Worm (Caenorhabditis elegans) whole organism, late embryonic: ENCODE data around the gene repo-1.

Experiments used
- C38D4.7 ChIP-seq: fragments of 200-800 bp; sonication (Bioruptor generic); optimal IDR thresholded peaks from 2 replicates; lab custom pipeline; 2018; ENCODE audit warnings: mild to moderate bottlenecking, missing genetic modification characterization, moderate library complexity, missing compliant biosample characterization
- F13H6.1 ChIP-seq: sonication (generic microtip); optimal IDR thresholded peaks from 2 replicates; lab custom pipeline; 2016; ENCODE audit warnings: missing genetic modification characterization, missing compliant biosample characterization
- K02D7.2 ChIP-seq: sonication (generic microtip); optimal IDR thresholded peaks from 2 replicates; lab custom pipeline; 2017; ENCODE audit warnings: mild to moderate bottlenecking, missing genetic modification characterization, missing compliant biosample characterization
- Y22D7AL.16 ChIP-seq: sonication (generic microtip); optimal IDR thresholded peaks from 2 replicates; lab custom pipeline; 2016; ENCODE audit warnings: missing genetic modification characterization, missing compliant biosample characterization
- ahr-1 ChIP-seq: sonication (generic microtip); optimal IDR thresholded peaks from 2 replicates; lab custom pipeline; 2016; ENCODE audit warnings: missing genetic modification characterization, missing compliant biosample characterization
- ama-1 ChIP-seq: fragments of 150-350 bp; optimal IDR thresholded peaks from 2 replicates; lab custom pipeline; 2014
- ceh-14 ChIP-seq: sonication (generic microtip); optimal IDR thresholded peaks from 2 replicates; lab custom pipeline; 2016; ENCODE audit warnings: missing genotype, missing genetic modification characterization, missing compliant biosample characterization
- ceh-19 ChIP-seq: fragments of 200-800 bp; sonication (Bioruptor generic); optimal IDR thresholded peaks from 2 replicates; lab custom pipeline; 2018; ENCODE audit warnings: mild to moderate bottlenecking, missing genetic modification characterization, missing compliant biosample characterization
- ceh-30 ChIP-seq: fragments of 150-350 bp; optimal IDR thresholded peaks from 2 replicates; lab custom pipeline; 2014; ENCODE audit warnings: missing biosample characterization, missing genetic modification characterization
- ceh-31 ChIP-seq: sonication (generic microtip); optimal IDR thresholded peaks from 2 replicates; lab custom pipeline; 2016; ENCODE audit warnings: missing genetic modification characterization, missing compliant biosample characterization
- ceh-34 ChIP-seq: sonication (generic microtip); optimal IDR thresholded peaks from 2 replicates; lab custom pipeline; 2016; ENCODE audit warnings: mild to moderate bottlenecking, missing genetic modification characterization, missing compliant biosample characterization
- ceh-45 ChIP-seq: fragments of 200-800 bp; sonication (Bioruptor generic); IDR thresholded peaks from 2 replicates; pipeline ENCODE4 v1.3.6; 2022; ENCODE audit warnings: missing genetic modification reagents, missing genetic modification characterization, missing compliant biosample characterization
- ceh-6 ChIP-seq: fragments of 200-800 bp; sonication (Bioruptor generic); optimal IDR thresholded peaks from 2 replicates; lab custom pipeline; 2018; ENCODE audit warnings: mild to moderate bottlenecking, missing genetic modification characterization, missing compliant biosample characterization
- che-1 ChIP-seq: sonication (generic microtip); optimal IDR thresholded peaks from 2 replicates; lab custom pipeline; 2016; ENCODE audit warnings: mild to moderate bottlenecking, missing genetic modification characterization, missing compliant biosample characterization
- dmd-4 ChIP-seq: sonication (generic microtip); optimal IDR thresholded peaks from 2 replicates; lab custom pipeline; 2016; ENCODE audit warnings: borderline replicate concordance, missing genetic modification characterization, missing compliant biosample characterization
- elt-4 ChIP-seq: sonication (generic microtip); optimal IDR thresholded peaks from 2 replicates; lab custom pipeline; 2016; ENCODE audit warnings: missing genetic modification characterization, missing compliant biosample characterization
- eyg-1 ChIP-seq: sonication (generic microtip); optimal IDR thresholded peaks from 2 replicates; lab custom pipeline; 2016; ENCODE audit warnings: missing genotype, missing genetic modification characterization, missing compliant biosample characterization
- fax-1 ChIP-seq: sonication (generic microtip); optimal IDR thresholded peaks from 2 replicates; lab custom pipeline; 2016; ENCODE audit warnings: missing genotype, missing genetic modification characterization, missing compliant biosample characterization
- fkh-10 ChIP-seq: fragments of 150-350 bp; optimal IDR thresholded peaks from 2 replicates; lab custom pipeline; 2014; ENCODE audit warnings: missing biosample characterization, missing genetic modification reagents, missing genetic modification characterization
- gmeb-2 ChIP-seq: sonication (generic microtip); optimal IDR thresholded peaks from 2 replicates; lab custom pipeline; 2016; ENCODE audit warnings: missing genetic modification characterization, inconsistent platforms, missing compliant biosample characterization
- hlh-13 ChIP-seq: fragments of 200-800 bp; sonication (Bioruptor generic); optimal IDR thresholded peaks from 2 replicates; lab custom pipeline; 2018; ENCODE audit warnings: mild to moderate bottlenecking, missing genetic modification characterization, missing compliant biosample characterization
- hlh-15 ChIP-seq: sonication (generic microtip); optimal IDR thresholded peaks from 2 replicates; lab custom pipeline; 2016; ENCODE audit warnings: missing genetic modification characterization, missing compliant biosample characterization
- lim-6 ChIP-seq: sonication (generic microtip); optimal IDR thresholded peaks from 2 replicates; lab custom pipeline; 2016; ENCODE audit warnings: missing genetic modification characterization, missing compliant biosample characterization
- madf-2 ChIP-seq: sonication (generic microtip); optimal IDR thresholded peaks from 2 replicates; lab custom pipeline; 2017; ENCODE audit warnings: missing genetic modification characterization, missing compliant biosample characterization
- mec-3 ChIP-seq: sonication (generic microtip); optimal IDR thresholded peaks from 2 replicates; lab custom pipeline; 2016; ENCODE audit warnings: borderline replicate concordance, missing genetic modification characterization, missing compliant biosample characterization
- nfya-1 ChIP-seq: sonication (generic microtip); optimal IDR thresholded peaks from 2 replicates; lab custom pipeline; 2017; ENCODE audit warnings: missing genetic modification characterization, mild to moderate bottlenecking, missing compliant biosample characterization, antibody characterized with exemption, moderate library complexity
- nhr-232 ChIP-seq: sonication (generic microtip); optimal IDR thresholded peaks from 2 replicates; lab custom pipeline; 2016; ENCODE audit warnings: missing genetic modification characterization, missing compliant biosample characterization
- odd-2 ChIP-seq: sonication (generic microtip); optimal IDR thresholded peaks from 2 replicates; lab custom pipeline; 2017; ENCODE audit warnings: antibody characterized with exemption, mild to moderate bottlenecking, missing genetic modification characterization, missing compliant biosample characterization
- pat-9 ChIP-seq: fragments of 200-800 bp; sonication (Bioruptor generic); optimal IDR thresholded peaks from 2 replicates; lab custom pipeline; 2018; ENCODE audit warnings: mild to moderate bottlenecking, missing genetic modification characterization, moderate library complexity, missing compliant biosample characterization
- pha-2 ChIP-seq: sonication (generic microtip); optimal IDR thresholded peaks from 2 replicates; lab custom pipeline; 2017; ENCODE audit warnings: mild to moderate bottlenecking, missing genetic modification characterization, missing compliant biosample characterization
- pha-4 ChIP-seq: fragments of 150-350 bp; optimal IDR thresholded peaks from 2 replicates; lab custom pipeline; 2018; ENCODE audit warnings: missing biosample characterization, missing genetic modification reagents, missing genetic modification characterization
- pqm-1 ChIP-seq: sonication (generic microtip); optimal IDR thresholded peaks from 2 replicates; lab custom pipeline; 2016; ENCODE audit warnings: missing genetic modification characterization, missing compliant biosample characterization
- pros-1 ChIP-seq: fragments of 150-350 bp; optimal IDR thresholded peaks from 2 replicates; lab custom pipeline; 2014; ENCODE audit warnings: missing biosample characterization, missing genetic modification reagents, missing genetic modification characterization
- rnt-1 ChIP-seq: sonication (generic microtip); optimal IDR thresholded peaks from 2 replicates; lab custom pipeline; 2016; ENCODE audit warnings: missing genetic modification characterization, missing compliant biosample characterization
- sdc-2 ChIP-seq: sonication (generic microtip); optimal IDR thresholded peaks from 2 replicates; lab custom pipeline; 2016; ENCODE audit warnings: missing genotype, missing genetic modification characterization, missing compliant biosample characterization
- sox-4 ChIP-seq: sonication (generic microtip); optimal IDR thresholded peaks from 2 replicates; lab custom pipeline; 2017; ENCODE audit warnings: mild to moderate bottlenecking, missing genetic modification characterization, inconsistent platforms, missing compliant biosample characterization
- syd-9 ChIP-seq: sonication (generic microtip); optimal IDR thresholded peaks from 2 replicates; lab custom pipeline; 2016; ENCODE audit warnings: mild to moderate bottlenecking, missing genetic modification characterization, moderate library complexity, missing compliant biosample characterization
- tbx-2 ChIP-seq: sonication (generic microtip); optimal IDR thresholded peaks from 2 replicates; lab custom pipeline; 2016; ENCODE audit warnings: missing genetic modification characterization, missing compliant biosample characterization
- tbx-7 ChIP-seq: sonication (generic microtip); optimal IDR thresholded peaks from 2 replicates; lab custom pipeline; 2016; ENCODE audit warnings: missing genotype, missing genetic modification characterization, missing compliant biosample characterization
- ttx-3 ChIP-seq: sonication (generic microtip); optimal IDR thresholded peaks from 2 replicates; lab custom pipeline; 2016; ENCODE audit warnings: missing genetic modification reagents, missing genetic modification characterization, missing compliant biosample characterization
- unc-42 ChIP-seq: sonication (generic microtip); optimal IDR thresholded peaks from 2 replicates; lab custom pipeline; 2016; ENCODE audit warnings: missing genotype, missing genetic modification characterization, missing compliant biosample characterization
- unc-86 ChIP-seq: sonication (generic microtip); optimal IDR thresholded peaks from 2 replicates; lab custom pipeline; 2016; ENCODE audit warnings: missing genetic modification characterization, missing compliant biosample characterization
- zip-5 ChIP-seq: sonication (generic microtip); optimal IDR thresholded peaks from 2 replicates; lab custom pipeline; 2016; ENCODE audit warnings: missing genetic modification characterization, missing compliant biosample characterization

The repo-1 gene

DNA sequence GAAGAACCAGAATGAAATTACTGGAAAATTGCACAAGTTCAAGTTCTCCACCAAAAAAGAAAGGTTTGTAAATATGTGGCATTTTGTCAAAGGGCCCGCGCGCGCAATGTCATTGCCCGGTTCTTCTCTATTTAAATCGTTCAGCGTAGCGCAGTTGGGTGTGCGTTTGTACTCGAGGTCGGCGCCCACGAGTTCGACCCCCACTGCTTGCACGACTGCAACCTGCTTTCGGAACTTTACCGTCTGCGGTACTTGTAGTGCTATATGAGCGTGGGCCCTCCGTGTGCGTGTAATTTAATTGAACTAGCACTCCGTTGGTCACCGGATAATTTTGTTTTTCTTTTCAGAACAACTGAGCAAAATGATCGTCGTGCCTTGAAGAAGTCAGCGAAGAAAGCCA, 2.2 kb downstream of the repo-1 start (continued):
- TF ChIP-seq C38D4.7 (GFP tag; lab: Kevin White, UChicago) (no peak), fax-1 (peak; percentile 44), tbx-7 (tag; lab: Kevin White, UChicago) (no peak), pha-4 (tag; lab: Kevin White, UChicago) (no peak), ama-1 (no peak), pros-1 (no peak), fkh-10 (GFP tag; lab: Kevin White, UChicago) (no peak), K02D7.2 (tag; lab: Kevin White, UChicago) (peak; percentile 51), zip-5 (tag; lab: Kevin White, UChicago) (peak; percentile 71), lim-6 (no peak), tbx-2 (tag; lab: Kevin White, UChicago) (peak; percentile 61), odd-2 (tag; lab: Kevin White, UChicago) (no peak), pat-9 (tag; lab: Kevin White, UChicago) (peak; percentile 76), ceh-45 (GFP tag; lab: Robert Waterston, UW) (no peak), sdc-2 (tag; lab: Kevin White, UChicago) (peak; percentile 66), ttx-3 (tag; lab: Kevin White, UChicago) (no peak), elt-4 (tag; lab: Kevin White, UChicago) (no peak), unc-42 (tag; lab: Kevin White, UChicago) (no peak), syd-9 (tag; lab: Kevin White, UChicago) (peak; percentile 30), hlh-13 (GFP tag; lab: Kevin White, UChicago) (peak; percentile 62), mec-3 (peak; percentile 4), gmeb-2 (peak; percentile 68), ceh-6 (GFP tag; lab: Kevin White, UChicago) (peak; percentile 54), eyg-1 (tag; lab: Kevin White, UChicago) (no peak), ceh-14 (tag; lab: Kevin White, UChicago) (peak; percentile 28), che-1 (peak; percentile 49), pha-2 (peak; percentile 60), F13H6.1 (no peak), sox-4 (peak; percentile 45), ahr-1 (tag; lab: Kevin White, UChicago) (no peak), ceh-30 (tag; lab: Kevin White, UChicago) (no peak), nhr-232 (peak; percentile 54), ceh-34 (tag; lab: Kevin White, UChicago) (peak; percentile 38), hlh-15 (tag; lab: Kevin White, UChicago) (peak; percentile 38), dmd-4 (tag; lab: Kevin White, UChicago) (peak; percentile 15), madf-2 (tag; lab: Kevin White, UChicago) (peak; percentile 55), Y22D7AL.16 (tag; lab: Kevin White, UChicago) (peak; percentile 7), ceh-19 (peak; percentile 36), rnt-1 (tag; lab: Kevin White, UChicago) (no peak), nfya-1 (tag; lab: Kevin White, UChicago) (peak; percentile 45), pqm-1 (tag; lab: Kevin White, UChicago) (no peak)

DNA sequence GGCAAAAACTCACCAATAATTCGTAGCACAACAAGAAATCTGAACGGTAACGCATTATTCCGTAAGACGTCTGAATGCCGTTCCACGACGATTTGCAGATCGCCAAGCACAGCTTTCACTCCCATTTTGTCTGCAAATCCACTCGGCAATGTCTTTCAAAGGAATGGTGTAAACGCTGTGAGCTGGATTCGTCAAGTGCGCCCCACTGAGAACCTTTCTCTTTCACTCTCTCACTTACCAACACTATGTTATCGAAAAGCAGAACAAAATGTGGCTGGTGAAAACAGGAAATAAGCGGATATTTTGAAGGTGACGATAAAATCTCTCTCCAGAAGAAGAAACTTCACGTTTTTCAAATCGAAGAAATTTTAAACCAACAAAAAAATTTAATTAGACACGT, 4.6 kb downstream of the repo-1 start:
- TF ChIP-seq eyg-1 (tag; lab: Kevin White, UChicago) (no peak), ama-1 (peak; percentile 73), ceh-31 (tag; lab: Kevin White, UChicago) (peak; percentile 35), nfya-1 (tag; lab: Kevin White, UChicago) (peak; percentile 52), unc-86 (tag; lab: Kevin White, UChicago) (no peak), gmeb-2 (no peak)
